Fruit fly (Drosophila melanogaster) whole organism, prepupa: Measurements from ENCODE around the gene CG5882.

Experiments
- CG6163 ChIP-seq: fragments of 200-800 bp; sonication (Bioruptor generic); IDR thresholded peaks from 3 replicates; pipeline ENCODE4 v1.3.6; 2022; ENCODE audit warnings: missing biosample characterization, missing genetic modification characterization
- CG8319 ChIP-seq: fragments of 200-800 bp; sonication (Bioruptor generic); optimal IDR thresholded peaks from 3 replicates; lab custom pipeline; 2016; ENCODE audit warnings: missing biosample characterization, missing genetic modification characterization
- CG8632 ChIP-seq: fragments of 200-800 bp; sonication (Bioruptor generic); optimal IDR thresholded peaks from 3 replicates; lab custom pipeline; 2016; ENCODE audit warnings: missing biosample characterization, missing genetic modification characterization
- CG9139 ChIP-seq: fragments of 200-800 bp; sonication (Bioruptor generic); optimal IDR thresholded peaks from 3 replicates; lab custom pipeline; 2017; ENCODE audit warnings: missing biosample characterization, mild to moderate bottlenecking, missing genetic modification characterization
- Ets21C ChIP-seq: fragments of 200-800 bp; sonication (Bioruptor generic); optimal IDR thresholded peaks from 3 replicates; lab custom pipeline; 2016; ENCODE audit warnings: missing biosample characterization, missing genetic modification characterization
- Hr39 ChIP-seq: fragments of 200-800 bp; sonication (Bioruptor generic); optimal IDR thresholded peaks from 2 replicates; lab custom pipeline; 2016; ENCODE audit warnings: missing biosample characterization, missing genetic modification characterization
- Hr4 ChIP-seq: fragments of 200-800 bp; sonication (Bioruptor generic); optimal IDR thresholded peaks from 3 replicates; lab custom pipeline; 2016; ENCODE audit warnings: missing biosample characterization, missing genetic modification characterization
- Sox15 ChIP-seq: fragments of 200-800 bp; sonication (Bioruptor generic); optimal IDR thresholded peaks from 3 replicates; lab custom pipeline; 2016; ENCODE audit warnings: missing biosample characterization, missing genetic modification characterization
- dac ChIP-seq: fragments of 200-800 bp; sonication (Bioruptor generic); optimal IDR thresholded peaks from 2 replicates; lab custom pipeline; 2017; ENCODE audit warnings: missing biosample characterization, mild to moderate bottlenecking, missing genetic modification characterization
- salr ChIP-seq, 2 experiments: fragments of 200-800 bp; sonication (Bioruptor generic); optimal IDR thresholded peaks; 3 replicates each; lab custom pipeline; 2016 to 2018; ENCODE audit warnings: missing biosample characterization in 2 of 2, missing genetic modification characterization in 2 of 2, mild to moderate bottlenecking in 1 of 2

- TF ChIP-seq Sox15 (no peak), salr (GFP tag; optimal IDR thresholded peaks at IDR 0.05; lab: Kevin White, UChicago) (no peak), dac (no peak), CG8319 (GFP tag; lab: Kevin White, UChicago) (no peak), Hr4 (no peak), CG9139 (GFP tag; lab: Kevin White, UChicago) (no peak), CG8632 (no peak), Hr39 (no peak), CG6163 (GFP tag; lab: Robert Waterston, UW) (no peak), Ets21C (GFP tag; lab: Kevin White, UChicago) (no peak)
Measured at dm6 chr3R:27092843-27093242, 25.6 kb upstream of the CG5882 start, which contains the start of gene CG14258.
